Worm (Caenorhabditis elegans) whole organism, mixed stage, embryonic: ENCODE results near the gene E02H9.9.

Experiments used
- M03D4.4 ChIP-seq: sonication (generic microtip); optimal IDR thresholded peaks from 2 replicates; lab custom pipeline; 2017; ENCODE audit warnings: mild to moderate bottlenecking, missing genetic modification characterization, missing compliant biosample characterization
- bed-3 ChIP-seq: fragments of 200-800 bp; sonication (Bioruptor generic); optimal IDR thresholded peaks from 3 replicates; lab custom pipeline; 2018; ENCODE audit warnings: mild to moderate bottlenecking, missing genetic modification characterization, moderate library complexity, missing compliant biosample characterization
- blmp-1 ChIP-seq: fragments of 150-350 bp; optimal IDR thresholded peaks from 2 replicates; lab custom pipeline; 2014; ENCODE audit warnings: missing biosample characterization, missing genetic modification characterization
- ceh-39 ChIP-seq: fragments of 150-350 bp; optimal IDR thresholded peaks from 2 replicates; lab custom pipeline; 2014; ENCODE audit warnings: missing biosample characterization, missing genetic modification characterization
- ceh-83 ChIP-seq: fragments of 200-800 bp; sonication (Bioruptor generic); optimal IDR thresholded peaks from 2 replicates; lab custom pipeline; 2018; ENCODE audit warnings: mild to moderate bottlenecking, missing genetic modification characterization, missing compliant biosample characterization
- ces-1 ChIP-seq: fragments of 150-350 bp; optimal IDR thresholded peaks from 2 replicates; lab custom pipeline; 2014; ENCODE audit warnings: missing biosample characterization, missing genetic modification reagents, missing genetic modification characterization
- cnd-1 ChIP-seq: fragments of 200-800 bp; sonication (Bioruptor generic); optimal IDR thresholded peaks from 2 replicates; lab custom pipeline; 2018; ENCODE audit warnings: mild to moderate bottlenecking, missing genetic modification characterization, missing compliant biosample characterization
- drap-1 ChIP-seq: fragments of 200-800 bp; sonication (Bioruptor generic); optimal IDR thresholded peaks from 3 replicates; lab custom pipeline; 2018; ENCODE audit warnings: mild to moderate bottlenecking, missing genetic modification characterization, missing compliant biosample characterization
- elt-1 ChIP-seq: sonication (generic microtip); optimal IDR thresholded peaks from 2 replicates; lab custom pipeline; 2017; ENCODE audit warnings: missing genetic modification characterization, mild to moderate bottlenecking, missing compliant biosample characterization, antibody characterized with exemption, moderate library complexity, borderline replicate concordance; ENCODE audit not compliant: insufficient read depth
- elt-3 ChIP-seq: fragments of 150-350 bp; optimal IDR thresholded peaks from 2 replicates; lab custom pipeline; 2014; ENCODE audit warnings: missing biosample characterization, missing genetic modification characterization
- ham-2 ChIP-seq: fragments of 200-800 bp; sonication (Bioruptor generic); optimal IDR thresholded peaks from 2 replicates; lab custom pipeline; 2018; ENCODE audit warnings: mild to moderate bottlenecking, missing genetic modification characterization, missing compliant biosample characterization
- hlh-1 ChIP-seq: fragments of 150-350 bp; optimal IDR thresholded peaks from 2 replicates; lab custom pipeline; 2014; ENCODE audit warnings: missing biosample characterization, missing genetic modification reagents, missing genetic modification characterization
- lin-13 ChIP-seq: fragments of 150-350 bp; optimal IDR thresholded peaks from 2 replicates; lab custom pipeline; 2014; ENCODE audit warnings: missing biosample characterization, missing genetic modification characterization
- lin-32 ChIP-seq: fragments of 200-800 bp; sonication (Bioruptor generic); optimal IDR thresholded peaks from 2 replicates; lab custom pipeline; 2018; ENCODE audit warnings: mild to moderate bottlenecking, missing genetic modification characterization, missing compliant biosample characterization
- lsy-2 ChIP-seq: fragments of 150-350 bp; optimal IDR thresholded peaks from 2 replicates; lab custom pipeline; 2014; ENCODE audit warnings: missing biosample characterization, missing genetic modification characterization
- mab-5 ChIP-seq: fragments of 150-350 bp; optimal IDR thresholded peaks from 2 replicates; lab custom pipeline; 2014; ENCODE audit warnings: missing biosample characterization, missing genetic modification characterization
- mep-1 ChIP-seq: fragments of 150-350 bp; optimal IDR thresholded peaks from 2 replicates; lab custom pipeline; 2017; ENCODE audit warnings: missing biosample characterization, missing genetic modification reagents, missing genetic modification characterization, inconsistent platforms
- mls-2 ChIP-seq: sonication (generic microtip); optimal IDR thresholded peaks from 2 replicates; lab custom pipeline; 2016; ENCODE audit warnings: mild to moderate bottlenecking, missing genetic modification characterization, moderate library complexity, missing compliant biosample characterization
- nhr-12 ChIP-seq: fragments of 150-350 bp; optimal IDR thresholded peaks from 2 replicates; lab custom pipeline; 2014; ENCODE audit warnings: missing biosample characterization, missing genetic modification characterization
- nhr-2 ChIP-seq: fragments of 150-350 bp; optimal IDR thresholded peaks from 2 replicates; lab custom pipeline; 2014; ENCODE audit warnings: missing biosample characterization, missing genetic modification characterization
- nhr-237 ChIP-seq: fragments of 150-350 bp; optimal IDR thresholded peaks from 2 replicates; lab custom pipeline; 2014; ENCODE audit warnings: missing biosample characterization, missing genetic modification characterization
- nhr-28 ChIP-seq: fragments of 150-350 bp; optimal IDR thresholded peaks from 2 replicates; lab custom pipeline; 2014; ENCODE audit warnings: missing biosample characterization, missing genetic modification characterization
- nhr-76 ChIP-seq: sonication (generic microtip); optimal IDR thresholded peaks from 2 replicates; lab custom pipeline; 2017; ENCODE audit warnings: missing biosample characterization, missing genetic modification characterization
- pha-4 ChIP-seq: fragments of 150-350 bp; optimal IDR thresholded peaks from 2 replicates; lab custom pipeline; 2018; ENCODE audit warnings: missing biosample characterization, missing genetic modification reagents, missing genetic modification characterization
- snpc-4 ChIP-seq: fragments of 150-350 bp; optimal IDR thresholded peaks from 2 replicates; lab custom pipeline; 2014; ENCODE audit warnings: missing biosample characterization, missing genetic modification characterization
- tbx-8 ChIP-seq: fragments of 200-800 bp; sonication (Bioruptor generic); optimal IDR thresholded peaks from 2 replicates; lab custom pipeline; 2018; ENCODE audit warnings: mild to moderate bottlenecking, missing genetic modification characterization, moderate library complexity, missing compliant biosample characterization
- unc-120 ChIP-seq: sonication (generic microtip); optimal IDR thresholded peaks from 2 replicates; lab custom pipeline; 2017; ENCODE audit warnings: missing genetic modification characterization, missing compliant biosample characterization; ENCODE audit not compliant: poor library complexity, severe bottlenecking
- unc-62 ChIP-seq: fragments of 150-350 bp; optimal IDR thresholded peaks from 2 replicates; lab custom pipeline; 2014; ENCODE audit warnings: missing biosample characterization, missing genetic modification reagents, missing genetic modification characterization
- zip-8 ChIP-seq: fragments of 150-350 bp; optimal IDR thresholded peaks from 2 replicates; lab custom pipeline; 2014; ENCODE audit warnings: missing biosample characterization, missing genetic modification characterization
- ztf-11 ChIP-seq: fragments of 150-350 bp; optimal IDR thresholded peaks from 2 replicates; lab custom pipeline; 2014; ENCODE audit warnings: missing biosample characterization, missing genetic modification characterization

The E02H9.9 gene

DNA sequence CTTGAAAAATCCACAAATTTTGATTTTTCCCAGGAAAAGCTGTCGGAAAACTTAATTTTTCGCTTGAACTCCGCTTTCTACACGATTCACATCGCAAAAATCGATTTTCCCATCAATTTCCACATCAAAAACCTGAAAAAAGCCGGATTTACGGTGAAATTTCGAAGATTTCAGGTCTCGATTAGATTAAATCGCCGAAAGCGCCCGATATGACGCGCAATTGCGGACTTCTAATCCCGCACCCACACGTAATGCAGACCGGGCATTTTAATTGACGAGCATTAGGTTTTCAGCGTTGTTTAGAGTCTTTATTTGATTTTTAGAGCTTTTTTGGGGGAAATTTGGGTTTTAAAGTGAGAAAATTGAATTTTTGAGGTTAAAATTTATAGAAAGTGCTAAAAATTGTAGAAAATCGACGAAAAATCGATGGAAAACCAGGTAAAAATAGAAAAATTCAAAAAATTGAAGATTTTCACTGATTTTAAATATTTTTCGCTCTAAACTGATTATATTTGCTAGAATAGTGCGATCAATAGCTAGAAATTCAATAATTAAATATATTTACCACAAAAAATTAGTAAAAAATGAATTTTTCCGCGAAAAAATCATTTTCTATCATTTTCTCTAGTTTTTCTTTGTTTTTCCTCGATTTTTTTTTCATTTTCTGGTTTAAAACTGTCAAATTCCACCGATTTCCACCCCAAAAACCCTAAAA lies 19.1 kb upstream of the E02H9.9 start, which contains the start of gene Y54F10AL.1:
Gene Y54F10AL.1, plus strand, starts transcription at position 665 of the 715 bp plus-strand sequence.
- TF ChIP-seq nhr-237 (tag; lab: Kevin White, UChicago) (no peak), nhr-76 (tag; lab: Kevin White, UChicago) (no peak), ceh-83 (no peak), snpc-4 (tag; lab: Kevin White, UChicago) (no peak), lin-13 (peak; percentile 43), unc-120 (tag; lab: Kevin White, UChicago) (no peak), ham-2 (GFP tag; lab: Kevin White, UChicago) (no peak), ces-1 (GFP tag; lab: Kevin White, UChicago) (peak; percentile 88), mep-1 (tag; lab: Kevin White, UChicago) (peak; percentile 10), ztf-11 (no peak), lsy-2 (tag; lab: Kevin White, UChicago) (peak; percentile 5), elt-1 (peak; percentile 75)

DNA sequence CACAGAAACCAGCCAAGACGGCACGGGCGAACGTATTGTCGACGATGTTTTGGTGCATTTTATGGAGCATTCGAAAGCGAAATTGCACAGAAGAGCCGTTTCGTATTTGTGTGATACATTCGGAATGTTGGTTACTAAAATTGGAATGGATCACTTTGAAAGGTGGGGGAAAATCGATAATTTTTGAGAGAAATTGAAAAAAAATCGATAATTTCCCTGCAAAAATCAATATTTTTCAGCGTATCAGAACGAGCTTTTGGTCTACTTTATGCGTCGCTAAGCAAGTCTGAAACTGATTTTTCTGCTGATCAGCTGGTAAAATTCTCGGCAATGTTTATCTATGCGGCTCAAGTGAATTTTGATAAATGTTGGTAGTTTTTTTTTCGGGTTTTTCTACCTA lies 14.7 kb upstream of the E02H9.9 start:
- no peak for TF ChIP-seq pha-4 (tag; lab: Kevin White, UChicago)
- TF ChIP-seq elt-3 (tag; lab: Kevin White, UChicago), result no peak
- no peak for TF ChIP-seq ceh-83
- no peak for TF ChIP-seq mab-5 (tag; lab: Kevin White, UChicago)
- TF ChIP-seq, all 35 proteins: peak for 0

DNA sequence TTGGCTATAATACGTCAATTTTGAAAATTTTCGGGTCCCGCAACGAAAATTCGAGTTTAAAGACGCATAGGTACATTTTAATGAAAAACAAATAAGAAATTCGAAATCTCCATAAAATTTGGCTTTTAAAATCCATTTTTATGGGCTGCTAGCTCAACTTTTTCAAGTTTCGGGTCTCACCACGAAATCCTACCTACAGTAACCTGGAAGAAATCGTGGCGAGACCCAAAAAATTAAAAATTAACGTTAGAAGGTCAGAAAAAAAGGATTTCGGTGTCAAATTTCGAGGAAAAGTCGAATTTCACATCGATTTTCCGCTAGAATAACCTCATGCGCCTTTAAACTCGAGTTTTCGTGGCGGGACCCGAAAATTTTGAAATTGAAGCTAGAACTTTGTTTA lies 14.1 kb upstream of the E02H9.9 start:
- TF ChIP-seq lin-13, result peak; percentile 60
- no peak for TF ChIP-seq nhr-237 (tag; lab: Kevin White, UChicago)
- peak; percentile 78 for TF ChIP-seq lsy-2 (tag; lab: Kevin White, UChicago)
- no peak for TF ChIP-seq drap-1 (GFP tag; lab: Kevin White, UChicago)

DNA sequence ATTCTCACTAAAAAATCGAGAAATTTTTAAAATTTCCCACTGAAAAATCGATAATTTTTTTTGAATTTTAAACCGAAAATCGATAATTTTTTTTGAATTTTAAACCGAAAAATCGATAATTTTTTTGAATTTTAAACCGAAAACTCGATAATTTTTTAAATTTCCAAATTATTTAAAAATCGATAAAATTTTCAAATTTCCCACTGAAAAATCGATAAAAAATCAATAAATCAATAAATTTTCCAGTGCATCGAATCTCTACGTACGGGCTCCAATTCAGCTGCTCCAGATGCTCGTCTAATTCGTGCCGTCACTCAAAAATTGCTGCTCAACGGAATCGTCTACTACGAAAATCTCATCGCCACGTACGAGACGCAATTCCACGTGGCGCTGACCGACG lies 10.5 kb upstream of the E02H9.9 start:
- no peak for TF ChIP-seq tbx-8 (GFP tag; lab: Kevin White, UChicago)
- no peak for TF ChIP-seq lin-32 (GFP tag; lab: Kevin White, UChicago)
- TF ChIP-seq mls-2 (tag; lab: Kevin White, UChicago), result no peak
- TF ChIP-seq hlh-1 (tag; lab: Kevin White, UChicago), result no peak
- TF ChIP-seq zip-8, result no peak
- no peak for TF ChIP-seq ceh-83
- TF ChIP-seq nhr-12 (tag; lab: Kevin White, UChicago), result no peak
- no peak for TF ChIP-seq drap-1 (GFP tag; lab: Kevin White, UChicago)
- TF ChIP-seq nhr-28 (tag; lab: Kevin White, UChicago), result no peak
- no peak for TF ChIP-seq ceh-39 (tag; lab: Kevin White, UChicago)
- TF ChIP-seq ztf-11, result no peak
- TF ChIP-seq cnd-1, result no peak
- TF ChIP-seq blmp-1 (tag; lab: Kevin White, UChicago), result no peak
- TF ChIP-seq bed-3 (GFP tag; lab: Kevin White, UChicago), result no peak

DNA sequence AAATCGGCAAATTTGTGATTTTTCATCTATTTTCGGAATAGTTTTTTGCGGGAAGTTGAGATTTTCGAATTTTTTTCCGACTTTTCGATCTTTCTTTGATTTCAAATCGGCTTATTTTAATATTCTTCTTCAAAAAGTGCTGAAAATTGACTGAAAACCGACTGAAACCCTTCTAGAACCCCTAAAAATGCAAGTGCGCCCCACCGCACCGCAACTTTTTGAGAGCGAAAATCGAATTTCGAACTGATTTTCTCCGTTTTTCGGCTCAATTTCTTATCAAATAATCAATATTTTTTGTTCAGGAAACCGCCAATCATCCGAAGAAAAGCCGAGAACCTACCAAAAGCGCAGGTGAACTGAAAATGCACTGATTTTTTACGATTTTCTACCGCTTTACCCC lies 9.2 kb upstream of the E02H9.9 start:
- TF ChIP-seq lin-32 (GFP tag; lab: Kevin White, UChicago) (no peak), snpc-4 (tag; lab: Kevin White, UChicago) (no peak), mep-1 (tag; lab: Kevin White, UChicago) (no peak), unc-62 (GFP tag; lab: Kevin White, UChicago) (no peak), lsy-2 (tag; lab: Kevin White, UChicago) (no peak), lin-13 (no peak), M03D4.4 (no peak), hlh-1 (tag; lab: Kevin White, UChicago) (no peak), zip-8 (no peak), mab-5 (tag; lab: Kevin White, UChicago) (no peak)

DNA sequence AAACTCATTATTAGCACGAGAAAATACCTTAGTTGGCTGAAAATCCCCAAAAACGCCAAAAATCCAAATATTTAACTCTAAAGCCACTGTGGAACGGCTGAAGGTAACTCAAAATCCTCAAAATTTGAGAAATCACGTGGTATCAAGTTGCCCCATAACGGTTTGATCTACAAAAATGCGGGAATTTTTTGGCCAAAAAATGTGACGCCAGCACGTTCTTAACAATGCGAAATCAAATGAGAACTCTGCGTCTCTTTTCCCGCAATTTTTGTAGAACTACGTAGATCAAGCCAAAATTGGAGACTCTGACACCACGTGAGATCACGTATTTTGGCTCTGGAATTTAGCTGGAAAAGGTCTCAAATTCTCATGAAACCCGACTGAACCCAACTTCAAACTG lies 6.7 kb upstream of the E02H9.9 start:
- TF ChIP-seq drap-1 (GFP tag; lab: Kevin White, UChicago), result no peak
- TF ChIP-seq unc-62 (GFP tag; lab: Kevin White, UChicago), result no peak
- no peak for TF ChIP-seq nhr-2 (tag; lab: Kevin White, UChicago)
- no peak for TF ChIP-seq ceh-39 (tag; lab: Kevin White, UChicago)
- no peak for TF ChIP-seq mep-1 (tag; lab: Kevin White, UChicago)
- TF ChIP-seq elt-1, result no peak
- no peak for TF ChIP-seq hlh-1 (tag; lab: Kevin White, UChicago)
